Worm (Caenorhabditis elegans): ENCODE results near the gene C37E2.10.

Gene C37E2.10

ce11 chrX:14146740-14147140 is 32.0 kb upstream of the C37E2.10 start (continued):
- no peak for TF ChIP-seq attf-4 (tag; optimal IDR thresholded peaks at IDR 0.05)
- peak; percentile 16 for TF ChIP-seq nhr-48 (tag; optimal IDR thresholded peaks at IDR 0.05)
- TF ChIP-seq dmd-8 (GFP tag; IDR thresholded peaks at IDR 0.05): no peak
- TF ChIP-seq ceh-82 (tag; optimal IDR thresholded peaks at IDR 0.05): no peak
- TF ChIP-seq hlh-30 (tag; optimal IDR thresholded peaks at IDR 0.05; ENCODE audit: insufficient read depth): peak; percentile 96
- TF ChIP-seq dmd-9 (GFP tag; IDR thresholded peaks at IDR 0.05): no peak
- no peak for TF ChIP-seq ama-1 (optimal IDR thresholded peaks at IDR 0.05)
- TF ChIP-seq tag-97 (GFP tag; IDR thresholded peaks at IDR 0.05): no peak
- TF ChIP-seq duxl-1 (tag; optimal IDR thresholded peaks at IDR 0.05; ENCODE audit: poor library complexity): no peak
- no peak for TF ChIP-seq ceh-62 (tag; optimal IDR thresholded peaks at IDR 0.05)
- TF ChIP-seq hlh-11 (tag; optimal IDR thresholded peaks at IDR 0.05): peak; percentile 92
- TF ChIP-seq mes-2 (tag; optimal IDR thresholded peaks at IDR 0.05; ENCODE audit: poor library complexity, severe bottlenecking): peak; percentile 66
- TF ChIP-seq hif-1 (tag; optimal IDR thresholded peaks at IDR 0.05): peak in 1 of 2 experiments; percentile 51
- no peak for TF ChIP-seq D1046.2 (GFP tag; IDR thresholded peaks at IDR 0.05)
- 0 out of 2 replicates have a peak, but pooled peaks have one; percentile 37 for TF ChIP-seq ceh-20 (GFP tag; IDR thresholded peaks at IDR 0.05)
- no peak for TF ChIP-seq lin-39 (tag; optimal IDR thresholded peaks at IDR 0.05)
- no peak for TF ChIP-seq mdt-29 (GFP tag; IDR thresholded peaks at IDR 0.05)
- TF ChIP-seq Y75B8A.6 (GFP tag; IDR thresholded peaks at IDR 0.05): no peak
- TF ChIP-seq Y5F2A.4 (GFP tag; optimal IDR thresholded peaks at IDR 0.05): no peak
- no peak for TF ChIP-seq Y48G9A.11 (GFP tag; IDR thresholded peaks at IDR 0.05)
- peak; percentile 79 for TF ChIP-seq nhr-11 (tag; optimal IDR thresholded peaks at IDR 0.05)
- TF ChIP-seq lin-1 (GFP tag; IDR thresholded peaks at IDR 0.05): 0 out of 2 replicates have a peak, but pooled peaks have one; percentile 30
- TF ChIP-seq snpc-1.2 (GFP tag; IDR thresholded peaks at IDR 0.05): no peak
- no peak for TF ChIP-seq ceh-32 (tag; optimal IDR thresholded peaks at IDR 0.05; ENCODE audit: poor library complexity)

- TF ChIP-seq mxl-3 (GFP tag; optimal IDR thresholded peaks at IDR 0.05) (no peak), pqm-1 (tag; optimal IDR thresholded peaks at IDR 0.05) (no peak), F26F4.8 (GFP tag; conservative IDR thresholded peaks at IDR 0.05) (no peak)
These were observed 31.4 kb upstream of the C37E2.10 start, which contains the start of gene akt-2 for ce11 chrX:14147400-14147799. Gene akt-2 (plus strand): TSS chrX:14147700.

ce11 chrX:14152644-14153043 is 26.1 kb upstream of the C37E2.10 start:
- TF ChIP-seq hmg-1.1 (GFP tag; IDR thresholded peaks at IDR 0.05): no peak
- TF ChIP-seq F37D6.2 (tag; optimal IDR thresholded peaks at IDR 0.05): no peak
- no peak for TF ChIP-seq daf-16 (GFP tag; optimal IDR thresholded peaks at IDR 0.05)
- no peak for TF ChIP-seq daf-16 (tag; optimal IDR thresholded peaks at IDR 0.05)
- TF ChIP-seq unc-62 (GFP tag; optimal IDR thresholded peaks at IDR 0.05 in 1 of 2): peak in 1 of 2 experiments; percentile 90
- TF ChIP-seq unc-62 (tag; optimal IDR thresholded peaks at IDR 0.05): no peak
- no peak for TF ChIP-seq snpc-4 (tag; optimal IDR thresholded peaks at IDR 0.05)
- TF ChIP-seq nhr-6 (tag; optimal IDR thresholded peaks at IDR 0.05): no peak

- TF ChIP-seq ztf-7 (tag; optimal IDR thresholded peaks at IDR 0.05): no peak
- no peak for TF ChIP-seq dpl-1 (GFP tag; optimal IDR thresholded peaks at IDR 0.05)
- no peak for TF ChIP-seq jun-1 (tag; optimal IDR thresholded peaks at IDR 0.05)
- TF ChIP-seq dmd-9 (GFP tag; IDR thresholded peaks at IDR 0.05): no peak
- TF ChIP-seq nhr-111 (GFP tag; optimal IDR thresholded peaks at IDR 0.05): no peak
- TF ChIP-seq F44E2.7 (GFP tag; IDR thresholded peaks at IDR 0.05): no peak
- no peak for TF ChIP-seq duxl-1 (tag; optimal IDR thresholded peaks at IDR 0.05; ENCODE audit: poor library complexity)
- TF ChIP-seq unc-130 (GFP tag; optimal IDR thresholded peaks at IDR 0.05): no peak
- no peak for TF ChIP-seq spr-3 (GFP tag; optimal IDR thresholded peaks at IDR 0.05)
- no peak for TF ChIP-seq Y48G9A.11 (GFP tag; IDR thresholded peaks at IDR 0.05)
- no peak for TF ChIP-seq nhr-41 (GFP tag; IDR thresholded peaks at IDR 0.05)
- TF ChIP-seq lin-15B (tag; optimal IDR thresholded peaks at IDR 0.05): no peak
- TF ChIP-seq attf-4 (tag; optimal IDR thresholded peaks at IDR 0.05): no peak
These were observed 21.9 kb upstream of the C37E2.10 start, which contains the start of gene ceh-90 for ce11 chrX:14156913-14157312. Gene ceh-90 (minus strand): TSS chrX:14157013.

Data from whole organism, L4 larva.